Worm (Caenorhabditis elegans) whole organism, L2 larva: ENCODE results near the gene C04H4.1.

Experiments used
- fos-1 ChIP-seq: fragments of 150-350 bp; optimal IDR thresholded peaks from 2 replicates; lab custom pipeline; 2014; ENCODE audit warnings: missing biosample characterization, missing genetic modification characterization
- skn-1 ChIP-seq: sonication (generic microtip); optimal IDR thresholded peaks from 2 replicates; lab custom pipeline; 2017; ENCODE audit warnings: missing biosample characterization, missing genetic modification characterization

ce11 chrII:7948278-7948677 lies 10.4 kb upstream of the C04H4.1 start:
- TF ChIP-seq fos-1 (tag; lab: Kevin White, UChicago), result no peak
- TF ChIP-seq skn-1, result no peak
